Worm (Caenorhabditis elegans): ENCODE measurements around the gene faah-6.

Gene faah-6

ce11 chrIII:11631111-11631510 lies 19.1 kb upstream of the faah-6 start (continued):
- TF ChIP-seq daf-19 (GFP tag; conservative IDR thresholded peaks at IDR 0.05) (no peak), ztf-7 (tag; optimal IDR thresholded peaks at IDR 0.05) (no peak), hlh-30 (tag; optimal IDR thresholded peaks at IDR 0.05; ENCODE audit: insufficient read depth) (no peak)

- no peak for TF ChIP-seq sdz-12 (GFP tag; optimal IDR thresholded peaks at IDR 0.05)
- TF ChIP-seq nhr-48 (tag; optimal IDR thresholded peaks at IDR 0.05) = no peak
- TF ChIP-seq ces-1 (GFP tag; optimal IDR thresholded peaks at IDR 0.05) = no peak
- no peak for TF ChIP-seq D1046.2 (GFP tag; IDR thresholded peaks at IDR 0.05)
- TF ChIP-seq hlh-30 (tag; optimal IDR thresholded peaks at IDR 0.05; ENCODE audit: insufficient read depth) = no peak
- no peak for TF ChIP-seq zag-1 (tag; optimal IDR thresholded peaks at IDR 0.05)
- TF ChIP-seq nhr-25 (tag; optimal IDR thresholded peaks at IDR 0.05; ENCODE audit: borderline replicate concordance, insufficient read depth) = no peak
- TF ChIP-seq zfp-2 (tag; optimal IDR thresholded peaks at IDR 0.05) = no peak
- TF ChIP-seq zip-2 (tag; optimal IDR thresholded peaks at IDR 0.05) = no peak
Observed at ce11 chrIII:11632376-11632775, 17.9 kb upstream of the faah-6 start.

ce11 chrIII:11633444-11633843 lies 16.8 kb upstream of the faah-6 start:
- no peak for TF ChIP-seq ama-1 (optimal IDR thresholded peaks at IDR 0.05)
- no peak for TF ChIP-seq pha-4 (GFP tag; IDR thresholded peaks at IDR 0.05)
- no peak for TF ChIP-seq pha-4 (tag; optimal IDR thresholded peaks at IDR 0.05)
- no peak for TF ChIP-seq cey-2 (tag; optimal IDR thresholded peaks at IDR 0.05; ENCODE audit: borderline replicate concordance, insufficient read depth)
- TF ChIP-seq aha-1 (tag) = peak; percentile 68
- TF ChIP-seq dmd-9 (GFP tag; IDR thresholded peaks at IDR 0.05) = 0 out of 2 replicates have a peak, but pooled peaks have one; percentile 12
- no peak for TF ChIP-seq ceh-28 (tag; optimal IDR thresholded peaks at IDR 0.05)
- no peak for TF ChIP-seq rbr-2 (tag; optimal IDR thresholded peaks at IDR 0.05)
- peak; percentile 20; the same call in 1 of the 2 replicates for TF ChIP-seq set-16 (GFP tag; IDR thresholded peaks at IDR 0.05)
- 0 out of 2 replicates have a peak, but pooled peaks have one; percentile 59 for TF ChIP-seq F26F4.8 (GFP tag; conservative IDR thresholded peaks at IDR 0.05)
- peak in 1 of 2 experiments; percentile 53 for TF ChIP-seq unc-62 (GFP tag; optimal IDR thresholded peaks at IDR 0.05 in 1 of 2)
- no peak for TF ChIP-seq unc-62 (tag; optimal IDR thresholded peaks at IDR 0.05)
- TF ChIP-seq lin-39 (tag; optimal IDR thresholded peaks at IDR 0.05) = no peak
- TF ChIP-seq tra-1 (GFP tag; IDR thresholded peaks at IDR 0.05) = no peak

ce11 chrIII:11635000-11635399 lies 15.3 kb upstream of the faah-6 start:
- no peak for TF ChIP-seq mdt-29 (GFP tag; IDR thresholded peaks at IDR 0.05)
- no peak for TF ChIP-seq egl-27 (tag; optimal IDR thresholded peaks at IDR 0.05)
- no peak for TF ChIP-seq daf-16 (GFP tag; optimal IDR thresholded peaks at IDR 0.05)
- no peak for TF ChIP-seq daf-16 (tag; optimal IDR thresholded peaks at IDR 0.05)
- TF ChIP-seq T20F7.1 (GFP tag; optimal IDR thresholded peaks at IDR 0.05) = no peak
- TF ChIP-seq lin-15B (tag; optimal IDR thresholded peaks at IDR 0.05) = no peak
- no peak for TF ChIP-seq nhr-102 (tag; optimal IDR thresholded peaks at IDR 0.05)
- TF ChIP-seq Y48G9A.11 (GFP tag; IDR thresholded peaks at IDR 0.05) = no peak
- TF ChIP-seq lir-3 (tag; optimal IDR thresholded peaks at IDR 0.05) = no peak
- TF ChIP-seq nhr-237 (tag; optimal IDR thresholded peaks at IDR 0.05) = no peak
- TF ChIP-seq aly-2 (tag; optimal IDR thresholded peaks at IDR 0.05) = no peak
- no peak for TF ChIP-seq D1046.2 (GFP tag; IDR thresholded peaks at IDR 0.05)
- no peak for TF ChIP-seq Y105C5A.15 (GFP tag; IDR thresholded peaks at IDR 0.05)
- no peak for TF ChIP-seq hmg-1.1 (GFP tag; IDR thresholded peaks at IDR 0.05)
- TF ChIP-seq ceh-44 (GFP tag; IDR thresholded peaks at IDR 0.05) = no peak
- TF ChIP-seq nhr-48 (tag; optimal IDR thresholded peaks at IDR 0.05) = no peak
